Fruit fly (Drosophila melanogaster): ENCODE data around the gene CG14636.
A peak's percentile ranks its signal among the peaks of the same experiment; 100 is the strongest.

The CG14636 gene

DNA sequence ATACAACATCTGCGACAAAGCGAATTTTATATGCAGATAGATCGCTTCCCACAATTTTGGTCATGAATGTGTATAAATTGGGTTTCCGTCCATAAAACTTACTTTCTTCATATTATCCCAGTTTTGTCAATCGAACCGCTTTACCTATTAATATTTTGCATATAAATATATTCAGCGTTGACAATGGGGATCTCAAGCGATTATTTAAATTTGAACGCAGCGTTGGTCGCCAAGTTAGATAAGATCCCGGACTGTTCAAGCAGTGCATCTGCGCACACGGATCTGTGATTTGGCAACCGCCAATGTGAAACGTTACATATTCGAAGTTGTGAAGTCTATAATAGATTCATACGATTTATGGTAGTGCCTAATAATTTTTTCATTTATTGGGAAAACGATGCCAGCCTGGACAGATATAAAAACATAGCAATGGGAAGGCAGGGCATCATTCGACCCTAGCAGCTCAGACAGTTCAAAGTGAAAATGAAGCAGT is 31.5 kb upstream of the CG14636 start, which contains the start of gene TwdlF:
TSS of gene TwdlF (plus strand) at position 443 of the 493 bp plus-strand sequence.
- TF ChIP-seq CG17806 (tag; optimal IDR thresholded peaks at IDR 0.05) (no peak), CG10348 (GFP tag; IDR thresholded peaks at IDR 0.05) (no peak), CG32121 (GFP tag; IDR thresholded peaks at IDR 0.05) (no peak), Ets98B (GFP tag; IDR thresholded peaks at IDR 0.05) (no peak), CG9948 (tag; optimal IDR thresholded peaks at IDR 0.05) (no peak), CG34367 (tag; optimal IDR thresholded peaks at IDR 0.05) (no peak)

DNA sequence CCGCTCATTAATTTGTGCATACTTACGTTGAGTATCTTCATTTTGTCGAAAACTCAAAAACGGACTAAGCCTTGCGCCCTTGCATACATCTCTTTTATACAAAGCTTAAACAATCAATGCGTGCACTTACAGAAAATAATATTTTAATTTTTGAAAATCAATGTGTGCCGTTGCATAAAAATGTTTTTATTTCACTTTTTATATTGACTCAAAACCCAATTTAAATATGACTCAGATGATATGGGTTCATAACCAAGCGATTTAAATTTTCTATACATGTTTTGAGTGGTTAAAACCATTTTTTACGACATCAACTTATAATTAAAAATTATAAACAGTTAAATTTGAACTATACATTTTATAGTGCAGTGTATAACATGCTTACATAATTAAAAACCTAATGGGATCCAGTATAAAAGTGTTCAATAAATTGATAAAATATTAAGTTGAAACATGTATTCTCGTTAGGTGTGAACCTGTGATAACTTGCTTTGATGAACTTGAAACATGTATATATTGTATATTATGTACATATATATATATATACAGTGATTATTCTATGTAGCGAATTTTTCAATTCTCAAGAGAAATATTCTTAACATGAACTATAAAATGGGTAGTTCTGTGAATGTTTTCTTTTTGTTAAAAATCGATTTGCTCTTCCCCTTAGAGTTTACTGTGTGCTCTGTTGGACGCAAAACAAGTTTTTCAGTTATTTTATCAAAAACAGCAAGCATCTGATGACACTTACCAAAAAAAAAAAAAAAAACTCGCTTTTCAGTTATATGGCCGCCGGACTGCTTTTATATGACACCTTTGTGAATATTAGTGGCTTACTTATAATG is 28.2 kb upstream of the CG14636 start, which contains the start of gene CG34305:
TSS of gene CG34305 (minus strand) at position 51 of the 845 bp plus-strand sequence.
- TF ChIP-seq CG15710 (tag; optimal IDR thresholded peaks at IDR 0.05) (no peak), CG34367 (tag; optimal IDR thresholded peaks at IDR 0.05) (no peak), CG8159 (tag; optimal IDR thresholded peaks at IDR 0.05) (peak; percentile 49), CG10348 (GFP tag; IDR thresholded peaks at IDR 0.05) (no peak), CG8301 (tag; optimal IDR thresholded peaks at IDR 0.05) (no peak), Pif1B (GFP tag; optimal IDR thresholded peaks at IDR 0.05) (no peak), CG13204 (GFP tag; optimal IDR thresholded peaks at IDR 0.05) (no peak), fd96Ca (GFP tag; IDR thresholded peaks at IDR 0.05) (no peak), EcR (GFP tag; optimal IDR thresholded peaks at IDR 0.05) (no peak), rn (GFP tag; IDR thresholded peaks at IDR 0.05) (no peak), Snoo (tag; optimal IDR thresholded peaks at IDR 0.05) (no peak), CG4496 (GFP tag; IDR thresholded peaks at IDR 0.05) (no peak), CG12605 (GFP tag; IDR thresholded peaks at IDR 0.05) (no peak), Pif1A (GFP tag; optimal IDR thresholded peaks at IDR 0.05) (peak; percentile 7), D1 (tag; optimal IDR thresholded peaks at IDR 0.05) (no peak)

DNA sequence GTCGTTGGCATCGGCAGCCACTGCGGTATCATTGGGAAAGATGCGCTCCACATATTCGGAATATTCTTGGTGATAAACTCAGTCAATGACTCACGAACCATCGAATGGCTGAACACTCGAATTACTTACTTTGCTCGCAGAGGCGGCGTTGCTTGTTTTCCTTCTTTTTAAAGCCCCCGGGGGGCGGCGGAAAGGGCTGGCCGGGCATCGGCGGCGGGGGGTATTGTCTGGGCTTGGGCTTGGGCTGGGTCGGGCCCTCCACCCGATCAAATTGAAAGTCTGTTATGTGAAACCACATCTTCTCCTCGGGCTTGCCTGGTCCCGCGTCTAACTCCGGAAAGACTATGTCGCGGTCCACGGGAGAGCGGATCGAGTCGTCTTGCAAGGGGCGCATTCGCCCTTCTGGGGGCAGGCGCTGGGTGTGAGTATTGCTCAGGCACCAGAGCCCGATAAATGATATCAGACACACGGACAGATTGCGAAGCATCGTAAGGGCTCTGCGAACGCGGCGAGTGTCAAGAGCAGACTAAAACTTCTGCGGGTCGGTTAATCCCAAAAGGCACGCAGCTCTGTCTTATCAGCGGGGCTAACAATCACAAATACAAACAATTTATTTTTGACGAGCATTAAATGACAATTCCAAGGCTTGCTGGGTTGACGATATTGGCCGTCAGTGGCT is 27.2 kb upstream of the CG14636 start, which contains the start of gene CG14642:
TSS of gene CG14642 (minus strand) at position 509 of the 679 bp plus-strand sequence.
- TF ChIP-seq CG4496 (GFP tag; IDR thresholded peaks at IDR 0.05) = no peak
- TF ChIP-seq CG32121 (GFP tag; IDR thresholded peaks at IDR 0.05) = no peak
- TF ChIP-seq CG14655 (GFP tag; optimal IDR thresholded peaks at IDR 0.05) = no peak
- no peak for TF ChIP-seq CG34367 (tag; optimal IDR thresholded peaks at IDR 0.05)
- no peak for TF ChIP-seq CG17806 (tag; optimal IDR thresholded peaks at IDR 0.05)
- no peak for TF ChIP-seq EcR (GFP tag; optimal IDR thresholded peaks at IDR 0.05)
- no peak for TF ChIP-seq Snoo (tag; optimal IDR thresholded peaks at IDR 0.05)
- TF ChIP-seq CG8159 (tag; optimal IDR thresholded peaks at IDR 0.05) = no peak
- TF ChIP-seq CG13204 (GFP tag; optimal IDR thresholded peaks at IDR 0.05) = no peak
- no peak for TF ChIP-seq CG10348 (GFP tag; IDR thresholded peaks at IDR 0.05)
- TF ChIP-seq fd96Ca (GFP tag; IDR thresholded peaks at IDR 0.05) = no peak
- no peak for TF ChIP-seq CG12605 (GFP tag; IDR thresholded peaks at IDR 0.05)
- TF ChIP-seq D1 (tag; optimal IDR thresholded peaks at IDR 0.05) = no peak
- TF ChIP-seq Pif1A (GFP tag; optimal IDR thresholded peaks at IDR 0.05) = no peak
- TF ChIP-seq CG15710 (tag; optimal IDR thresholded peaks at IDR 0.05) = no peak
- no peak for TF ChIP-seq CG9948 (tag; optimal IDR thresholded peaks at IDR 0.05)
- TF ChIP-seq rn (GFP tag; IDR thresholded peaks at IDR 0.05) = no peak
- TF ChIP-seq CG8301 (tag; optimal IDR thresholded peaks at IDR 0.05) = no peak
- TF ChIP-seq Ets98B (GFP tag; IDR thresholded peaks at IDR 0.05) = no peak

DNA sequence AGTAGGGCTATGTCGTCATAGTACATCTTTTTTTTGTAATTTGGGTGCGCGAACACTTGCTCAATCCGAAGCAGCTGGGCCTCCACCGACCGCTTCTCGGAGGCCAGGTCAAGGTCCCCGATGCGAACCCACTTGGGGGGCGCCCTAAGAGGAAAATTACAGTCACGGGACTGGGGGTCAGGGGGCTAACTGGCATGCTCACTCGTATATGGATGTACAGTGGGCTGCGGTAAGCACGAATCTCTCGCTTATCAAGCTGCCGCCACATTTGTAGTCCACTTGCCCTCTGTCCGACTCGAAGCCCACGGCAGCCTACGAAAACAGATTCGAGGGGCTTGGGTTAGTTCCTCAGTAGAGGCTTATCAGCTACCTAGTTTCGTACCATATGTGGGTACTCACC is 26.7 kb upstream of the CG14636 start:
- TF ChIP-seq EcR (GFP tag; optimal IDR thresholded peaks at IDR 0.05) (no peak), CG12605 (GFP tag; IDR thresholded peaks at IDR 0.05) (no peak), CG34367 (tag; optimal IDR thresholded peaks at IDR 0.05) (no peak), CG17806 (tag; optimal IDR thresholded peaks at IDR 0.05) (no peak), rn (GFP tag; IDR thresholded peaks at IDR 0.05) (no peak), Snoo (tag; optimal IDR thresholded peaks at IDR 0.05) (no peak), CG15710 (tag; optimal IDR thresholded peaks at IDR 0.05) (no peak), Pif1A (GFP tag; optimal IDR thresholded peaks at IDR 0.05) (no peak), Pif1B (GFP tag; optimal IDR thresholded peaks at IDR 0.05) (no peak), CG9948 (tag; optimal IDR thresholded peaks at IDR 0.05) (no peak), D1 (tag; optimal IDR thresholded peaks at IDR 0.05) (no peak), CG13204 (GFP tag; optimal IDR thresholded peaks at IDR 0.05) (no peak), CG10348 (GFP tag; IDR thresholded peaks at IDR 0.05) (no peak), CG14655 (GFP tag; optimal IDR thresholded peaks at IDR 0.05) (no peak), CG4496 (GFP tag; IDR thresholded peaks at IDR 0.05) (no peak), CG8159 (tag; optimal IDR thresholded peaks at IDR 0.05) (no peak), gl (tag; optimal IDR thresholded peaks at IDR 0.05) (no peak)

DNA sequence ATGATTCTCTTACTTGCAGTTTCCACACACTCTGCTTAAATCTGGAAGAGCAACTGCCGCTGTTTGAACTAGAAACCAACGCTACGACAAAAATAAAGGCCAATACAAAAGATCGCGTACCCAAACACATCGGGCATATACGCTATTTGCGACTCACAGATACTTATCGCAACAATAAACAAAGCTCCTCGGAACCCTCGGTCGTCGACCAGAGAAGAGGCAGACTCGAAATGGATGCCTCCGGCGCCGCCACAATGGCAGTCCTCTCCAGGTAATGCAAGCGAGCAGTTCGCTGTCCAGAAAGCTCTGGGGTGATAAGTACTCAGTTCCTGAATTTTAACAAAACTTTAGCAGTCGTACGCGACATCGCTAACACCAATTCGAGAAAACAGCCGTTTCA is 21.4 kb upstream of the CG14636 start:
- no peak for TF ChIP-seq CG10348 (GFP tag; IDR thresholded peaks at IDR 0.05)
- TF ChIP-seq rn (GFP tag; IDR thresholded peaks at IDR 0.05) = no peak
- no peak for TF ChIP-seq Snoo (tag; optimal IDR thresholded peaks at IDR 0.05)
- TF ChIP-seq CG17806 (tag; optimal IDR thresholded peaks at IDR 0.05) = no peak
- TF ChIP-seq CG8301 (tag; optimal IDR thresholded peaks at IDR 0.05) = no peak
- TF ChIP-seq CG12605 (GFP tag; IDR thresholded peaks at IDR 0.05) = 0 out of 2 replicates have a peak, but pooled peaks have one; percentile 24
- TF ChIP-seq Pif1B (GFP tag; optimal IDR thresholded peaks at IDR 0.05) = peak; percentile 38
- TF ChIP-seq CG14655 (GFP tag; optimal IDR thresholded peaks at IDR 0.05) = no peak
- TF ChIP-seq CG13204 (GFP tag; optimal IDR thresholded peaks at IDR 0.05) = no peak
- TF ChIP-seq EcR (GFP tag; optimal IDR thresholded peaks at IDR 0.05) = peak; percentile 94
- no peak for TF ChIP-seq Pif1A (GFP tag; optimal IDR thresholded peaks at IDR 0.05)
- peak; percentile 11; the same call in 1 of the 3 replicates for TF ChIP-seq fd96Ca (GFP tag; IDR thresholded peaks at IDR 0.05)
- TF ChIP-seq CG32121 (GFP tag; IDR thresholded peaks at IDR 0.05) = no peak
- TF ChIP-seq CG9948 (tag; optimal IDR thresholded peaks at IDR 0.05) = no peak
- TF ChIP-seq gl (tag; optimal IDR thresholded peaks at IDR 0.05) = peak; percentile 38
- no peak for TF ChIP-seq CG8159 (tag; optimal IDR thresholded peaks at IDR 0.05)
- TF ChIP-seq CG34367 (tag; optimal IDR thresholded peaks at IDR 0.05) = no peak
- 0 out of 3 replicates have a peak, but pooled peaks have one; percentile 42 for TF ChIP-seq CG4496 (GFP tag; IDR thresholded peaks at IDR 0.05)
- TF ChIP-seq Ets98B (GFP tag; IDR thresholded peaks at IDR 0.05) = peak; percentile 48
- TF ChIP-seq D1 (tag; optimal IDR thresholded peaks at IDR 0.05) = no peak
- TF ChIP-seq CG15710 (tag; optimal IDR thresholded peaks at IDR 0.05) = no peak

Data from whole organism, pupa.